Fruit fly (Drosophila melanogaster) whole organism, embryonic: ENCODE measurements around the gene CG6654.

ENCODE experiments used
- Aef1 ChIP-seq: fragments of 200-800 bp; sonication (Bioruptor generic); IDR thresholded peaks from 3 replicates; pipeline ENCODE4 v1.3.6; 2022; ENCODE audit warnings: missing biosample characterization, missing genetic modification characterization
- B-H2 ChIP-seq: fragments of 200-800 bp; sonication (Bioruptor generic); optimal IDR thresholded peaks from 2 replicates; lab custom pipeline; 2018; ENCODE audit warnings: missing biosample characterization, mild to moderate bottlenecking, missing genetic modification characterization
- CG11696 ChIP-seq: fragments of 200-800 bp; sonication (Bioruptor generic); IDR thresholded peaks from 2 replicates; pipeline ENCODE4 v1.3.6; 2022; ENCODE audit warnings: missing biosample characterization, missing genetic modification characterization
- CG12299 ChIP-seq: fragments of 200-800 bp; sonication (Bioruptor generic); optimal IDR thresholded peaks from 2 replicates; lab custom pipeline; 2018; ENCODE audit warnings: missing biosample characterization, mild to moderate bottlenecking, missing genetic modification characterization
- CG12659 ChIP-seq: fragments of 200-800 bp; sonication (Bioruptor generic); optimal IDR thresholded peaks from 3 replicates; lab custom pipeline; 2017; ENCODE audit warnings: mild to moderate bottlenecking, missing biosample characterization, missing genetic modification reagents, missing genetic modification characterization
- CG13296 ChIP-seq: fragments of 200-800 bp; sonication (Bioruptor generic); optimal IDR thresholded peaks from 3 replicates; lab custom pipeline; 2018; ENCODE audit warnings: missing biosample characterization, mild to moderate bottlenecking, missing genetic modification characterization
- CG1647 ChIP-seq: fragments of 200-800 bp; sonication (Bioruptor generic); optimal IDR thresholded peaks from 3 replicates; lab custom pipeline; 2016; ENCODE audit warnings: missing biosample characterization, missing genetic modification characterization
- CG17385 ChIP-seq: fragments of 200-800 bp; sonication (Bioruptor generic); optimal IDR thresholded peaks from 3 replicates; lab custom pipeline; 2018; ENCODE audit warnings: missing biosample characterization, mild to moderate bottlenecking, missing genetic modification characterization
- CG2120 ChIP-seq: fragments of 200-800 bp; sonication (Bioruptor generic); optimal IDR thresholded peaks from 3 replicates; lab custom pipeline; 2016; ENCODE audit warnings: missing biosample characterization, missing genetic modification characterization
- CG30403 ChIP-seq: fragments of 200-800 bp; sonication (Bioruptor generic); optimal IDR thresholded peaks from 3 replicates; lab custom pipeline; 2016; ENCODE audit warnings: missing biosample characterization, missing genetic modification characterization
- CG4424 ChIP-seq: fragments of 200-800 bp; sonication (Bioruptor generic); optimal IDR thresholded peaks from 3 replicates; lab custom pipeline; 2016; ENCODE audit warnings: missing biosample characterization, missing genetic modification characterization
- CG6854 ChIP-seq: fragments of 200-800 bp; sonication (Bioruptor generic); optimal IDR thresholded peaks from 3 replicates; lab custom pipeline; 2017; ENCODE audit warnings: missing biosample characterization, mild to moderate bottlenecking, missing genetic modification characterization
- CG7963 ChIP-seq: fragments of 200-800 bp; sonication (Bioruptor generic); IDR thresholded peaks from 3 replicates; pipeline ENCODE4 v1.3.6; 2022; ENCODE audit warnings: missing biosample characterization, missing genetic modification characterization; ENCODE audit not compliant: partially characterized antibody
- E2f2 ChIP-seq: fragments of 200-800 bp; sonication (Bioruptor generic); IDR thresholded peaks from 2 replicates; pipeline ENCODE4 v1.3.6; 2022; ENCODE audit warnings: missing biosample characterization, missing genetic modification characterization
- H15 ChIP-seq: fragments of 200-800 bp; sonication (Bioruptor generic); IDR thresholded peaks from 3 replicates; pipeline ENCODE4 v1.3.6; 2022; ENCODE audit warnings: missing biosample characterization, missing genetic modification characterization
- Hey ChIP-seq: fragments of 200-800 bp; sonication (Bioruptor generic); optimal IDR thresholded peaks from 3 replicates; lab custom pipeline; 2018; ENCODE audit warnings: missing biosample characterization, mild to moderate bottlenecking, missing genetic modification characterization
- Hmr ChIP-seq: fragments of 200-800 bp; sonication (Bioruptor generic); optimal IDR thresholded peaks from 3 replicates; lab custom pipeline; 2017; ENCODE audit warnings: mild to moderate bottlenecking, missing biosample characterization, missing genetic modification reagents, missing genetic modification characterization
- Hr78 ChIP-seq, 2 experiments: fragments of 200-800 bp in 1 of 2; fragments of >200 bp in 1 of 2; sonication (Bioruptor generic) in 1 of 2; optimal IDR thresholded peaks; 2 replicates each; lab custom pipeline; 2017 to 2019; ENCODE audit warnings: missing biosample characterization in 2 of 2, missing genetic modification characterization in 2 of 2, mild to moderate bottlenecking in 1 of 2, moderate library complexity in 1 of 2
- Lim3 ChIP-seq: fragments of 200-800 bp; sonication (Bioruptor generic); IDR thresholded peaks from 2 replicates; pipeline ENCODE4 v1.3.6; 2022; ENCODE audit warnings: missing biosample characterization, missing genetic modification characterization
- MESR4 ChIP-seq: fragments of 200-800 bp; sonication (Bioruptor generic); optimal IDR thresholded peaks from 2 replicates; lab custom pipeline; 2018; ENCODE audit warnings: missing biosample characterization, mild to moderate bottlenecking, missing genetic modification characterization, moderate library complexity
- NC2β ChIP-seq: fragments of 200-800 bp; sonication (Bioruptor generic); optimal IDR thresholded peaks from 2 replicates; lab custom pipeline; 2016; ENCODE audit warnings: missing biosample characterization, missing genetic modification characterization
- NFAT ChIP-seq: fragments of 200-800 bp; sonication (Bioruptor generic); IDR thresholded peaks from 2 replicates; pipeline ENCODE4 v1.3.6; 2022; ENCODE audit warnings: missing biosample characterization, missing genetic modification characterization
- Nf-YB ChIP-seq: fragments of 200-800 bp; sonication (Bioruptor generic); optimal IDR thresholded peaks from 3 replicates; lab custom pipeline; 2019; ENCODE audit warnings: missing biosample characterization, mild to moderate bottlenecking, missing genetic modification characterization, moderate library complexity
- Ptx1 ChIP-seq: fragments of 200-800 bp; sonication (Bioruptor generic); IDR thresholded peaks from 2 replicates; pipeline ENCODE4 v1.3.6; 2022; ENCODE audit warnings: missing biosample characterization, missing genetic modification characterization
- Ravus ChIP-seq: fragments of 200-800 bp; sonication (Bioruptor generic); IDR thresholded peaks from 2 replicates; pipeline ENCODE4 v1.3.6; 2022; ENCODE audit warnings: missing biosample characterization, missing genetic modification characterization
- Sox100B ChIP-seq: fragments of 200-800 bp; sonication (Bioruptor generic); optimal IDR thresholded peaks from 3 replicates; lab custom pipeline; 2018; ENCODE audit warnings: missing biosample characterization, mild to moderate bottlenecking, missing genetic modification characterization
- Spps ChIP-seq: fragments of 200-800 bp; sonication (Bioruptor generic); optimal IDR thresholded peaks from 2 replicates; lab custom pipeline; 2018; ENCODE audit warnings: missing biosample characterization, mild to moderate bottlenecking, missing genetic modification characterization
- Taf1 ChIP-seq: fragments of 200-800 bp; sonication (Bioruptor generic); IDR thresholded peaks from 2 replicates; pipeline ENCODE4 v1.3.6; 2022; ENCODE audit warnings: missing biosample characterization, missing genetic modification characterization
- abd-A ChIP-seq: fragments of 200-800 bp; sonication (Bioruptor generic); optimal IDR thresholded peaks from 3 replicates; lab custom pipeline; 2019; ENCODE audit warnings: missing biosample characterization, mild to moderate bottlenecking, missing genetic modification characterization, moderate library complexity
- cad ChIP-seq: fragments of >200 bp; optimal IDR thresholded peaks from 2 replicates; lab custom pipeline; 2017; ENCODE audit warnings: missing biosample characterization, missing genetic modification characterization
- cato ChIP-seq: fragments of 200-800 bp; sonication (Bioruptor generic); optimal IDR thresholded peaks from 2 replicates; lab custom pipeline; 2016; ENCODE audit warnings: missing biosample characterization, missing genetic modification characterization, borderline replicate concordance
- chm ChIP-seq: fragments of 200-800 bp; sonication (Bioruptor generic); IDR thresholded peaks from 2 replicates; pipeline ENCODE4 v1.3.6; 2022; ENCODE audit warnings: missing biosample characterization, missing genetic modification characterization
- dmrt99B ChIP-seq: fragments of 200-800 bp; sonication (Bioruptor generic); optimal IDR thresholded peaks from 2 replicates; lab custom pipeline; 2018; ENCODE audit warnings: missing biosample characterization, mild to moderate bottlenecking, missing genetic modification characterization, moderate library complexity
- fd64A ChIP-seq: fragments of 200-800 bp; sonication (Bioruptor generic); optimal IDR thresholded peaks from 3 replicates; lab custom pipeline; 2018; ENCODE audit warnings: missing biosample characterization, mild to moderate bottlenecking, missing genetic modification characterization
- fd96Cb ChIP-seq: fragments of 200-800 bp; sonication (Bioruptor generic); optimal IDR thresholded peaks from 2 replicates; lab custom pipeline; 2018; ENCODE audit warnings: missing biosample characterization, mild to moderate bottlenecking, missing genetic modification characterization, moderate library complexity
- fru ChIP-seq: fragments of >200 bp; optimal IDR thresholded peaks from 2 replicates; lab custom pipeline; 2017
- gsb ChIP-seq: fragments of 200-800 bp; sonication (Bioruptor generic); IDR thresholded peaks from 2 replicates; pipeline ENCODE4 v1.3.6; 2022; ENCODE audit warnings: missing biosample characterization, missing genetic modification characterization
- gsb-n ChIP-seq: fragments of 200-800 bp; sonication (Bioruptor generic); optimal IDR thresholded peaks from 3 replicates; lab custom pipeline; 2018; ENCODE audit warnings: missing biosample characterization, mild to moderate bottlenecking, missing genetic modification characterization
- h ChIP-seq: fragments of >200 bp; optimal IDR thresholded peaks from 2 replicates; lab custom pipeline; 2017
- jing ChIP-seq: fragments of 200-800 bp; sonication (Bioruptor generic); optimal IDR thresholded peaks from 2 replicates; lab custom pipeline; 2018; ENCODE audit warnings: missing biosample characterization, mild to moderate bottlenecking, missing genetic modification characterization
- ken ChIP-seq: fragments of 200-800 bp; sonication (Bioruptor generic); IDR thresholded peaks from 3 replicates; pipeline ENCODE4 v1.3.6; 2022; ENCODE audit warnings: missing biosample characterization, missing genetic modification characterization
- org-1 ChIP-seq: fragments of 200-800 bp; sonication (Bioruptor generic); optimal IDR thresholded peaks from 2 replicates; lab custom pipeline; 2017; ENCODE audit warnings: missing biosample characterization, missing genetic modification characterization
- row ChIP-seq: fragments of 200-800 bp; sonication (Bioruptor generic); IDR thresholded peaks from 3 replicates; pipeline ENCODE4 v1.3.6; 2022; ENCODE audit warnings: missing biosample characterization, missing genetic modification characterization
- run ChIP-seq: fragments of 200-800 bp; sonication (Bioruptor generic); optimal IDR thresholded peaks from 3 replicates; lab custom pipeline; 2018; ENCODE audit warnings: missing biosample characterization, mild to moderate bottlenecking, missing genetic modification characterization
- tap ChIP-seq: fragments of 200-800 bp; optimal IDR thresholded peaks from 3 replicates; lab custom pipeline; 2019; ENCODE audit warnings: missing biosample characterization, mild to moderate bottlenecking, missing genetic modification characterization, moderate library complexity
- tgo ChIP-seq: fragments of 200-800 bp; sonication (Bioruptor generic); IDR thresholded peaks from 3 replicates; pipeline ENCODE4 v1.3.6; 2022; ENCODE audit warnings: missing biosample characterization, missing genetic modification characterization
- tin ChIP-seq: fragments of 200-800 bp; sonication (Bioruptor generic); optimal IDR thresholded peaks from 3 replicates; lab custom pipeline; 2016; ENCODE audit warnings: missing biosample characterization, missing genetic modification characterization
- trh ChIP-seq: fragments of 200-800 bp; sonication (Bioruptor generic); optimal IDR thresholded peaks from 2 replicates; lab custom pipeline; 2016; ENCODE audit warnings: missing biosample characterization, missing genetic modification characterization
- zen ChIP-seq: fragments of 200-800 bp; sonication (Bioruptor generic); optimal IDR thresholded peaks from 3 replicates; lab custom pipeline; 2018; ENCODE audit warnings: missing biosample characterization, mild to moderate bottlenecking, missing genetic modification characterization, moderate library complexity
- zfh2 ChIP-seq: fragments of 200-800 bp; sonication (Bioruptor generic); optimal IDR thresholded peaks from 2 replicates; lab custom pipeline; 2016; ENCODE audit warnings: missing biosample characterization, missing genetic modification characterization

The CG6654 gene

DNA sequence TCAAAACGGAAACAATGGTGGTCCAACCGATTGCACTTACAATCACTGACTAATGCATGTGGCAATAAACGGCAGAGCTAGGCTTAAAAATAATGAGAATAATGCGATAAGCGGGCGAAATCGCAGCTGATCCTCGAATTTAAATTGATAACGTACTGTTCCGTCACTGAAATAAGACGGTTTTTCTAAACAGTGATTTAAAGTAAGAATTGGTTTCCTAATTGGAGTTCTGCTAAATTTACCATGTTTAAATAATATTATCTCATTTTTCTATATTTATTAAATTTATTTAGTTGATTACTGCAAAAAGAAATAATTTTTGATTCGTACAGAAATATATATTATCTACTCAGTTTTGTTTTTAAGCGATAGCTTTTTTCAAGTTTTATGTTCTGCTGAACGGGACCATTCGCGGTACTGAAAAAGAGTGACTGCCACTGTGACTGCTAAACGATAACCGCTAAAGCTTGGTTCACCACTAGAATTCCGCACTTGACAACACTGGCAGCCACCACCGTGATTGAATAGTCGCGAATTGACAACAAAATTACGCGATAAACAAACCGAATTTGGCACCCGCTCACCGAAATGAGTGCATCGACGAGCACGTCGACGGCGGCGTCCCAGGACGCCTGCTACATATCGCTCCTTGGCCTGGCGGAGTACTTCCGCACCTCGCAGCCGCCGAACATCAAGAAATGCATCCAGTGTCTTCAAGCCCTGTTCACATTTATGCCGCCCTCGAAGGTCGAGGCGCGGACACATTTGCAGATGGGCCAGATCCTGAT is 4.6 kb downstream of the CG6654 start, which contains the start of the genes Spn88Eb and Mau2 (continued):
- TF ChIP-seq Hmr (no peak), E2f2 (peak; percentile 47; the same call in 1 of the 2 replicates), Ptx1 (GFP tag; lab: Robert Waterston, UW) (peak; percentile 82), fru (lab: Kevin White, UChicago) (no peak), gsb (peak; percentile 47; the same call in 1 of the 2 replicates), tap (tag; lab: Kevin White, UChicago) (no peak), CG1647 (GFP tag; lab: Kevin White, UChicago) (peak; percentile 66), tgo (GFP tag; lab: Robert Waterston, UW) (peak; percentile 59), Sox100B (no peak), CG4424 (GFP tag; lab: Kevin White, UChicago) (peak; percentile 70), NC2β (peak; percentile 44), CG7963 (GFP tag; lab: Robert Waterston, UW) (no peak; the same call in 1 of the 3 replicates), MESR4 (GFP tag; lab: Kevin White, UChicago) (peak; percentile 67), CG17385 (GFP tag; lab: Kevin White, UChicago) (peak; percentile 55), CG30403 (peak; percentile 81), cato (GFP tag; lab: Kevin White, UChicago) (peak; percentile 24), trh (GFP tag; lab: Kevin White, UChicago) (no peak), h (lab: Kevin White, UChicago) (no peak), CG11696 (GFP tag; lab: Robert Waterston, UW) (no peak), tin (peak; percentile 69), CG2120 (GFP tag; lab: Kevin White, UChicago) (peak; percentile 81), zen (tag; lab: Kevin White, UChicago) (peak; percentile 63), Hr78 (GFP tag; optimal IDR thresholded peaks at IDR 0.05; lab: Kevin White, UChicago) (no peak), CG6854 (GFP tag; lab: Kevin White, UChicago) (no peak), B-H2 (GFP tag; lab: Kevin White, UChicago) (peak; percentile 87), ken (GFP tag; lab: Robert Waterston, UW) (peak; percentile 82), CG13296 (GFP tag; lab: Kevin White, UChicago) (peak; percentile 65), CG12659 (GFP tag; lab: Kevin White, UChicago) (peak; percentile 75), abd-A (no peak), NFAT (peak; percentile 90), org-1 (GFP tag; lab: Kevin White, UChicago) (no peak), Hey (tag; lab: Kevin White, UChicago) (no peak), row (GFP tag; lab: Robert Waterston, UW) (peak; percentile 97), Aef1 (GFP tag; lab: Robert Waterston, UW) (peak; percentile 69), H15 (peak; percentile 61; the same call in 2 of the 3 replicates), CG12299 (tag; lab: Kevin White, UChicago) (no peak), zfh2 (peak; percentile 77), Spps (tag; lab: Kevin White, UChicago) (no peak), Lim3 (GFP tag; lab: Robert Waterston, UW) (no peak), jing (GFP tag; lab: Kevin White, UChicago) (no peak), Ravus (GFP tag; lab: Robert Waterston, UW) (peak; percentile 32), gsb-n (no peak), cad (GFP tag; lab: Kevin White, UChicago) (no peak), run (tag; lab: Kevin White, UChicago) (no peak), fd64A (no peak), dmrt99B (tag; lab: Kevin White, UChicago) (no peak), Taf1 (GFP tag; lab: Robert Waterston, UW) (no peak; the same call in 1 of the 2 replicates), Nf-YB (GFP tag; lab: Kevin White, UChicago) (no peak), chm (GFP tag; lab: Robert Waterston, UW) (peak; percentile 52; the same call in 1 of the 2 replicates), fd96Cb (tag; lab: Kevin White, UChicago) (peak; percentile 28)
